Worm (Caenorhabditis elegans) whole organism, L3 larva: ENCODE results near the gene cccp-1.

ENCODE experiments used
- aly-2 ChIP-seq: fragments of 150-350 bp; optimal IDR thresholded peaks from 2 replicates; lab custom pipeline; 2014; ENCODE audit warnings: missing biosample characterization, missing genetic modification characterization
- ama-1 ChIP-seq: fragments of 150-350 bp; optimal IDR thresholded peaks from 2 replicates; lab custom pipeline; 2018
- ceh-82 ChIP-seq: fragments of 150-350 bp; optimal IDR thresholded peaks from 2 replicates; lab custom pipeline; 2014; ENCODE audit warnings: missing biosample characterization, missing genetic modification characterization
- eor-1 ChIP-seq, 2 experiments: fragments of 150-350 bp; optimal IDR thresholded peaks; 2 replicates each; lab custom pipeline; 2014 to 2018; ENCODE audit warnings: missing biosample characterization in 2 of 2, missing genetic modification characterization in 2 of 2
- jun-1 ChIP-seq: fragments of 150-350 bp; optimal IDR thresholded peaks from 2 replicates; lab custom pipeline; 2014; ENCODE audit warnings: missing biosample characterization, missing genetic modification reagents, missing genetic modification characterization
- mdl-1 ChIP-seq: fragments of 150-350 bp; optimal IDR thresholded peaks from 2 replicates; lab custom pipeline; 2014; ENCODE audit warnings: missing biosample characterization, missing genetic modification characterization
- nhr-12 ChIP-seq: fragments of 150-350 bp; optimal IDR thresholded peaks from 2 replicates; lab custom pipeline; 2014; ENCODE audit warnings: missing biosample characterization, missing genetic modification characterization
- sea-2 ChIP-seq: fragments of 150-350 bp; sonication (generic microtip); optimal IDR thresholded peaks from 4 replicates; lab custom pipeline; 2014; ENCODE audit warnings: missing biosample characterization, missing genetic modification reagents, missing genetic modification characterization
- snpc-4 ChIP-seq: fragments of 150-350 bp; optimal IDR thresholded peaks from 2 replicates; lab custom pipeline; 2014; ENCODE audit warnings: missing biosample characterization, missing genetic modification characterization
- tbx-2 ChIP-seq: sonication (generic microtip); optimal IDR thresholded peaks from 2 replicates; lab custom pipeline; 2016; ENCODE audit warnings: mild to moderate bottlenecking, missing genetic modification characterization, missing compliant biosample characterization
- unc-39 ChIP-seq: sonication (generic microtip); optimal IDR thresholded peaks from 4 replicates; lab custom pipeline; 2017; ENCODE audit warnings: missing biosample characterization, missing genetic modification characterization
- unc-62 ChIP-seq: fragments of 150-350 bp; sonication (generic microtip); optimal IDR thresholded peaks from 4 replicates; lab custom pipeline; 2014; ENCODE audit warnings: missing biosample characterization, missing genetic modification reagents, missing genetic modification characterization

DNA sequence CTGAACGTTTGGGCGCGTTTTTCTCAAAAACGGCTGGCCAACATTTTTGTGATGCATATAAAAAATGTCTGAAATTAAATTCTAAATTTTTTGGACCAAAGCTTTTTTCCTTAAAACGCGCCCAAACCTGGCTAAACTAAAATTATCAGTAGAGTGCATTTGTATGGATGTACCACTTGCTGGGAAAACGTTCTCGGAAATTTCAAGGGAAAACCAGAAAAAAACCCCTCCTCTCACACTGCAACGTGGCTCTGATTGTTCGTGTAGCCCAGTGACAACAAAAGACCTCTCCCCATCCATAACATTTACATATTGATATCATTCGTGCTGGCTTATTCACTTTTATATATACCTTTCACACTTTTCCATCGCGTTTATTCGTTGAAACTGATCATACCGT lies 3.8 kb upstream of the cccp-1 start, which contains the start of gene Y49E10.29:
- TF ChIP-seq nhr-12 (tag; lab: Kevin White, UChicago) (no peak), tbx-2 (tag; lab: Kevin White, UChicago) (no peak), unc-39 (no peak), ama-1 (lab: Kevin White, UChicago) (no peak), sea-2 (no peak), ceh-82 (tag; lab: Kevin White, UChicago) (no peak), mdl-1 (tag; lab: Kevin White, UChicago) (no peak), jun-1 (no peak), eor-1 (tag; optimal IDR thresholded peaks at IDR 0.05; lab: Kevin White, UChicago) (no peak), aly-2 (tag; lab: Kevin White, UChicago) (no peak), snpc-4 (tag; lab: Kevin White, UChicago) (no peak), unc-62 (GFP tag; lab: Kevin White, UChicago) (no peak)
